Fruit fly (Drosophila melanogaster): ENCODE results near the gene CG12502.

Gene CG12502

DNA sequence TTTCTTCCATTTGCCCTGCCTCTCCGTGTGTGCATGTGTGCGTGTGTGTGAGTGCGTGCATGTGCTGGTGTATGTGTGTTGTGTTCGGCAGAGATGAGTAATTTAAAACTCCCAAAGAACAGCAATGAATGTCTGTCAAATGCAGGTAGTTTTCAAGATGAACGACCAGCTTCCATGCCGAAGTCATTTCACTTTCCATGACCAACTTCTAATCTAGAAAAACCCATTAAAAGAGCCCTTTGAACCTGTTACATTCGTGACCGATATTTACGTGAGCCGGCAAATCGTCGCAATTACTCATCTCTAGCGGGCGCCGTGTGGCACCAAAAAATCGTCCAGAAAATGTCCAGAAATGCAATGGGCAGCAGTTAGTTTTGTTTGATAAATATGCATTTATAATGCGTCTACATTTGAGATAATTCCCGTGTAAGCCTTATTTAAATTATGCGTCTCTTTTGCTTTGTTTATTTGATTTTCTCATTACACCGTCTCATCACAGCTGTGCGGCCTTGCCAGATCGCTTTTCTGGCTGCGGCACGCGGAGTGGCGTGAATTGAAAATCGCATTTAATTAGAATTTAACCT, 7.3 kb downstream of the CG12502 start:
- TF ChIP-seq CG2129 (GFP tag; IDR thresholded peaks at IDR 0.05; ENCODE audit: partially characterized antibody), result peak; percentile 64
- TF ChIP-seq abd-A (tag; optimal IDR thresholded peaks at IDR 0.05), result no peak
- TF ChIP-seq CG17328 (GFP tag; IDR thresholded peaks at IDR 0.05), result no peak
- no peak for TF ChIP-seq stc (GFP tag; IDR thresholded peaks at IDR 0.05)
- TF ChIP-seq gem (tag; optimal IDR thresholded peaks at IDR 0.05), result peak; percentile 45
- no peak for TF ChIP-seq MTF-1 (GFP tag; optimal IDR thresholded peaks at IDR 0.05; ENCODE audit: borderline replicate concordance)
- TF ChIP-seq org-1 (GFP tag; optimal IDR thresholded peaks at IDR 0.05), result no peak
- TF ChIP-seq lilli (GFP tag; optimal IDR thresholded peaks at IDR 0.05), result peak; percentile 66
- no peak for TF ChIP-seq CG10431 (GFP tag; optimal IDR thresholded peaks at IDR 0.05)
- TF ChIP-seq z (GFP tag; IDR thresholded peaks at IDR 0.05), result no peak
- no peak for TF ChIP-seq HLH3B (GFP tag; IDR thresholded peaks at IDR 0.05)
- TF ChIP-seq vfl (GFP tag; optimal IDR thresholded peaks at IDR 0.05), result no peak
- no peak for TF ChIP-seq ase (GFP tag; IDR thresholded peaks at IDR 0.05)
- no peak for TF ChIP-seq disco-r (GFP tag; optimal IDR thresholded peaks at IDR 0.05)
- TF ChIP-seq inv (GFP tag; IDR thresholded peaks at IDR 0.05; ENCODE audit: partially characterized antibody), result peak; percentile 80
- TF ChIP-seq lmd (GFP tag; IDR thresholded peaks at IDR 0.05), result peak; percentile 50; the same call in 1 of the 2 replicates
- TF ChIP-seq Hsf (GFP tag; optimal IDR thresholded peaks at IDR 0.05), result peak; percentile 55
- no peak for TF ChIP-seq Lpt (GFP tag; optimal IDR thresholded peaks at IDR 0.05)
- no peak for TF ChIP-seq CG6813 (GFP tag; optimal IDR thresholded peaks at IDR 0.05)
- peak; percentile 92 for TF ChIP-seq Ets65A (GFP tag)
- TF ChIP-seq TFAM (GFP tag; optimal IDR thresholded peaks at IDR 0.05), result no peak
- peak; percentile 48 for TF ChIP-seq pum (GFP tag; optimal IDR thresholded peaks at IDR 0.05)
- no peak for TF ChIP-seq psq (GFP tag; optimal IDR thresholded peaks at IDR 0.05)
- no peak for TF ChIP-seq ATbp (GFP tag; optimal IDR thresholded peaks at IDR 0.05)
- no peak for TF ChIP-seq CG8089 (GFP tag; optimal IDR thresholded peaks at IDR 0.05)
- peak; percentile 27 for TF ChIP-seq kay (GFP tag; optimal IDR thresholded peaks at IDR 0.05)
- no peak for TF ChIP-seq ab (GFP tag; optimal IDR thresholded peaks at IDR 0.05)
- peak; percentile 57 for TF ChIP-seq phol (tag; optimal IDR thresholded peaks at IDR 0.05)
- no peak for TF ChIP-seq CG6854 (GFP tag; optimal IDR thresholded peaks at IDR 0.05)
- peak; percentile 32 for TF ChIP-seq CG30020 (tag; optimal IDR thresholded peaks at IDR 0.05)
- peak; percentile 99 for TF ChIP-seq Neu2 (GFP tag; optimal IDR thresholded peaks at IDR 0.05; ENCODE audit: borderline replicate concordance)
- peak; percentile 45 for TF ChIP-seq CG17829 (tag; optimal IDR thresholded peaks at IDR 0.05)
- peak; percentile 29 for TF ChIP-seq CG10147 (GFP tag; optimal IDR thresholded peaks at IDR 0.05)
- no peak for TF ChIP-seq CG4282 (GFP tag; optimal IDR thresholded peaks at IDR 0.05)
- no peak for TF ChIP-seq fd3F (GFP tag; optimal IDR thresholded peaks at IDR 0.05)
- no peak for TF ChIP-seq sob (GFP tag; IDR thresholded peaks at IDR 0.05)
- TF ChIP-seq tll (GFP tag; optimal IDR thresholded peaks at IDR 0.05), result peak; percentile 16 to 47
- no peak for TF ChIP-seq otp (GFP tag; IDR thresholded peaks at IDR 0.05)
- 0 out of 2 replicates have a peak, but pooled peaks have one; percentile 38 for TF ChIP-seq Ptx1 (GFP tag; IDR thresholded peaks at IDR 0.05)
- TF ChIP-seq CG5180 (GFP tag; optimal IDR thresholded peaks at IDR 0.05), result no peak
- TF ChIP-seq NfI (GFP tag; optimal IDR thresholded peaks at IDR 0.05), result no peak
- no peak for TF ChIP-seq MESR4 (GFP tag; optimal IDR thresholded peaks at IDR 0.05)
- TF ChIP-seq CG42726 (GFP tag; IDR thresholded peaks at IDR 0.05; ENCODE audit: partially characterized antibody), result no peak
- TF ChIP-seq hth (optimal IDR thresholded peaks at IDR 0.05), result no peak
- peak; percentile 11 for TF ChIP-seq CG12942 (GFP tag; optimal IDR thresholded peaks at IDR 0.05)
- no peak for TF ChIP-seq Ravus (GFP tag; IDR thresholded peaks at IDR 0.05)
- no peak for TF ChIP-seq HmgZ (tag; optimal IDR thresholded peaks at IDR 0.05)
- TF ChIP-seq zen (tag; optimal IDR thresholded peaks at IDR 0.05), result peak; percentile 33
- TF ChIP-seq lov (optimal IDR thresholded peaks at IDR 0.05), result no peak
- TF ChIP-seq lov (GFP tag; IDR thresholded peaks at IDR 0.05), result no peak
- no peak for TF ChIP-seq grn (GFP tag; optimal IDR thresholded peaks at IDR 0.05)
